Fruit fly (Drosophila melanogaster): ENCODE data around the gene CG34124.
A peak's percentile ranks its signal among the peaks of the same experiment; 100 is the strongest.

Gene CG34124

dm6 chr2L:4915715-4916153 is 42.5 kb upstream of the CG34124 start (continued):
- peak; percentile 5 for TF ChIP-seq CG6276 (GFP tag; optimal IDR thresholded peaks at IDR 0.05)
- TF ChIP-seq CG3032 (tag; optimal IDR thresholded peaks at IDR 0.05): peak; percentile 58
- TF ChIP-seq CG3919 (GFP tag; optimal IDR thresholded peaks at IDR 0.05): peak; percentile 50
- TF ChIP-seq lz (GFP tag; optimal IDR thresholded peaks at IDR 0.05): no peak
- peak; percentile 11 for TF ChIP-seq CG9139 (GFP tag; optimal IDR thresholded peaks at IDR 0.05)
- TF ChIP-seq topi (GFP tag; optimal IDR thresholded peaks at IDR 0.05): peak; percentile 26
- no peak for TF ChIP-seq net (GFP tag; optimal IDR thresholded peaks at IDR 0.05)
- peak; percentile 33 for TF ChIP-seq Sox15 (GFP tag; optimal IDR thresholded peaks at IDR 0.05)
- TF ChIP-seq CG7368 (GFP tag; optimal IDR thresholded peaks at IDR 0.05): peak; percentile 34
- TF ChIP-seq dsx (GFP tag; optimal IDR thresholded peaks at IDR 0.05; ENCODE audit: poor library complexity, severe bottlenecking): peak; percentile 53

- TF ChIP-seq dsx (GFP tag; optimal IDR thresholded peaks at IDR 0.05; ENCODE audit: poor library complexity, severe bottlenecking): no peak
- TF ChIP-seq Sox15 (GFP tag; optimal IDR thresholded peaks at IDR 0.05): no peak
- TF ChIP-seq spab (GFP tag; optimal IDR thresholded peaks at IDR 0.05): no peak
- TF ChIP-seq Eip78C (GFP tag): no peak
- TF ChIP-seq Ets96B (tag; optimal IDR thresholded peaks at IDR 0.05): no peak
- no peak for TF ChIP-seq topi (GFP tag; optimal IDR thresholded peaks at IDR 0.05)
- no peak for TF ChIP-seq Hr39 (GFP tag; optimal IDR thresholded peaks at IDR 0.05)
- no peak for TF ChIP-seq CG6163 (GFP tag; IDR thresholded peaks at IDR 0.05)
- TF ChIP-seq Eip75B (GFP tag; optimal IDR thresholded peaks at IDR 0.05): no peak
- TF ChIP-seq fkh (GFP tag; optimal IDR thresholded peaks at IDR 0.05): no peak
- no peak for TF ChIP-seq esn (GFP tag; optimal IDR thresholded peaks at IDR 0.05)
- no peak for TF ChIP-seq CG10669 (GFP tag; optimal IDR thresholded peaks at IDR 0.05)
- TF ChIP-seq Smox (GFP tag; optimal IDR thresholded peaks at IDR 0.05): no peak
- TF ChIP-seq CG8632 (GFP tag; optimal IDR thresholded peaks at IDR 0.05): no peak
- no peak for TF ChIP-seq CG11762 (GFP tag; optimal IDR thresholded peaks at IDR 0.05; ENCODE audit: insufficient read depth)
- no peak for TF ChIP-seq cyc (GFP tag; optimal IDR thresholded peaks at IDR 0.05)
- TF ChIP-seq salr (GFP tag; optimal IDR thresholded peaks at IDR 0.05): no peak
- no peak for TF ChIP-seq CG9139 (GFP tag; optimal IDR thresholded peaks at IDR 0.05)
- TF ChIP-seq vri (GFP tag; optimal IDR thresholded peaks at IDR 0.05): no peak
- no peak for TF ChIP-seq svp (GFP tag)
Observed at dm6 chr2L:4916738-4917137, 41.5 kb upstream of the CG34124 start.

dm6 chr2L:4928340-4928739 is 29.9 kb upstream of the CG34124 start:
- no peak for TF ChIP-seq ss (GFP tag; optimal IDR thresholded peaks at IDR 0.05)
- TF ChIP-seq CG6276 (GFP tag; optimal IDR thresholded peaks at IDR 0.05): no peak
- no peak for TF ChIP-seq Sox102F (GFP tag; optimal IDR thresholded peaks at IDR 0.05)
- TF ChIP-seq dsx (GFP tag; optimal IDR thresholded peaks at IDR 0.05; ENCODE audit: poor library complexity, severe bottlenecking): no peak
- no peak for TF ChIP-seq pdm3 (GFP tag; optimal IDR thresholded peaks at IDR 0.05)
- TF ChIP-seq net (GFP tag; optimal IDR thresholded peaks at IDR 0.05): no peak
- TF ChIP-seq CG6808 (GFP tag; optimal IDR thresholded peaks at IDR 0.05): no peak
- TF ChIP-seq salr (GFP tag; optimal IDR thresholded peaks at IDR 0.05): no peak
- TF ChIP-seq fd85E (GFP tag; optimal IDR thresholded peaks at IDR 0.05): no peak
- TF ChIP-seq cyc (GFP tag; optimal IDR thresholded peaks at IDR 0.05): no peak
- TF ChIP-seq svp (GFP tag): no peak
- TF ChIP-seq achi (GFP tag; optimal IDR thresholded peaks at IDR 0.05): no peak
- TF ChIP-seq CG10631 (GFP tag; optimal IDR thresholded peaks at IDR 0.05): no peak
- TF ChIP-seq Gug (GFP tag; IDR thresholded peaks at IDR 0.05): no peak
- TF ChIP-seq CG34406 (GFP tag; optimal IDR thresholded peaks at IDR 0.05): no peak
- no peak for TF ChIP-seq CG11294 (GFP tag; IDR thresholded peaks at IDR 0.05)
- 0 out of 3 replicates have a peak, but pooled peaks have one; percentile 21 for TF ChIP-seq CG6163 (GFP tag; IDR thresholded peaks at IDR 0.05)
- TF ChIP-seq Hr39 (GFP tag; optimal IDR thresholded peaks at IDR 0.05): no peak
- TF ChIP-seq topi (GFP tag; optimal IDR thresholded peaks at IDR 0.05): no peak
- TF ChIP-seq dac (GFP tag; optimal IDR thresholded peaks at IDR 0.05): no peak
- no peak for TF ChIP-seq Ets96B (tag; optimal IDR thresholded peaks at IDR 0.05)
- no peak for TF ChIP-seq CG8119 (GFP tag; IDR thresholded peaks at IDR 0.05)
- peak; percentile 30 for TF ChIP-seq Eip78C (GFP tag)
- no peak for TF ChIP-seq CG31627 (GFP tag; optimal IDR thresholded peaks at IDR 0.05)
- TF ChIP-seq CG15336 (GFP tag; IDR thresholded peaks at IDR 0.05): no peak
- TF ChIP-seq eg (GFP tag; IDR thresholded peaks at IDR 0.05): peak; percentile 42; the same call in 1 of the 3 replicates
- peak; percentile 19 for TF ChIP-seq CG16779 (tag; optimal IDR thresholded peaks at IDR 0.05)
- no peak for TF ChIP-seq CG11902 (GFP tag; optimal IDR thresholded peaks at IDR 0.05)
- TF ChIP-seq vri (GFP tag; optimal IDR thresholded peaks at IDR 0.05): no peak
- no peak for TF ChIP-seq Hr4 (GFP tag; optimal IDR thresholded peaks at IDR 0.05)
